Worm (Caenorhabditis elegans) whole organism, midembryonic: Measurements from ENCODE around the gene F35F10.1.

Experiments used
- T22C8.4 ChIP-seq: fragments of 200-800 bp; sonication (Bioruptor generic); IDR thresholded peaks from 2 replicates; pipeline ENCODE4 v1.3.6; 2022; ENCODE audit warnings: missing genetic modification characterization, missing compliant biosample characterization
- cog-1 ChIP-seq: sonication (generic microtip); optimal IDR thresholded peaks from 2 replicates; lab custom pipeline; 2016; ENCODE audit warnings: missing genetic modification characterization, missing compliant biosample characterization
- flt-1 ChIP-seq: fragments of 200-800 bp; sonication (Bioruptor generic); IDR thresholded peaks from 2 replicates; pipeline ENCODE4 v1.3.6; 2022; ENCODE audit warnings: missing genetic modification characterization, missing compliant biosample characterization
- klf-2 ChIP-seq: fragments of 200-800 bp; sonication (Bioruptor generic); conservative IDR thresholded peaks from 2 replicates; pipeline ENCODE4 v1.3.6; 2022; ENCODE audit warnings: missing genetic modification reagents, missing genetic modification characterization, missing compliant biosample characterization
- med-1 ChIP-seq: sonication (generic microtip); optimal IDR thresholded peaks from 2 replicates; lab custom pipeline; 2017; ENCODE audit warnings: missing genetic modification characterization, mild to moderate bottlenecking, missing compliant biosample characterization, antibody characterized with exemption, missing genetic modification reagents; ENCODE audit not compliant: insufficient read depth
- ref-1 ChIP-seq: fragments of 200-800 bp; sonication (Bioruptor generic); conservative IDR thresholded peaks from 2 replicates; pipeline ENCODE4 v1.3.6; 2022; ENCODE audit warnings: missing genetic modification reagents, missing genetic modification characterization, missing compliant biosample characterization
- tab-1 ChIP-seq: fragments of 200-800 bp; sonication (Bioruptor generic); IDR thresholded peaks from 2 replicates; pipeline ENCODE4 v1.3.6; 2022; ENCODE audit warnings: missing genetic modification characterization, missing compliant biosample characterization
- ztf-23 ChIP-seq: fragments of 200-800 bp; sonication (Bioruptor generic); IDR thresholded peaks from 2 replicates; pipeline ENCODE4 v1.3.6; 2022; ENCODE audit warnings: missing genetic modification reagents, missing genetic modification characterization, missing compliant biosample characterization
- ztf-29 ChIP-seq: fragments of 200-800 bp; sonication (Bioruptor generic); IDR thresholded peaks from 2 replicates; pipeline ENCODE4 v1.3.6; 2022; ENCODE audit warnings: missing genetic modification reagents, missing genetic modification characterization, missing compliant biosample characterization

The F35F10.1 gene

DNA sequence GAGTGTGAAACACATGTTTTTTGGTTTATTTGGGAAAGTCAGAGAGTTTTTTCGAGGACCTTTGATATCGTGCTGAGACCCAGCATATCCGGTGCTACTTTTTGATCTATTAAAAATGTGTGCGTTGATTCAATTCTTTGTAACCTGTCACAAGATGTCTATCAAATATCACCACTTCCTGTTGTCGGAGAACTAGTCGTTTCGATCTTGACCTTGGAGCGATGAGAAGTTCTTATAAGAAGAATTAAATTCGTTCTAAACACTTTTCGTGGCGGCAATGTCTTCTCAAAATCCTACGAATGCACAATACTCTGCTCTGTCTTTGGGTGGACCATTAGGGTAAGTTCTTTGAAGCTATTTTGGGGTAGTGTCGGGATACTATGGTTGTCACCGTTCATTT lies at the start of gene F35F10.1:
TSS of gene F35F10.1 (plus strand) at position 200 of the 400 bp plus-strand sequence.
- TF ChIP-seq tab-1 (GFP tag; lab: Robert Waterston, UW) (no peak), ztf-23 (GFP tag; lab: Robert Waterston, UW) (no peak), cog-1 (tag; lab: Kevin White, UChicago) (no peak), T22C8.4 (GFP tag; lab: Robert Waterston, UW) (no peak), ref-1 (GFP tag; lab: Robert Waterston, UW) (no peak), klf-2 (no peak), ztf-29 (GFP tag; lab: Robert Waterston, UW) (no peak), med-1 (no peak), flt-1 (GFP tag; lab: Robert Waterston, UW) (no peak)

DNA sequence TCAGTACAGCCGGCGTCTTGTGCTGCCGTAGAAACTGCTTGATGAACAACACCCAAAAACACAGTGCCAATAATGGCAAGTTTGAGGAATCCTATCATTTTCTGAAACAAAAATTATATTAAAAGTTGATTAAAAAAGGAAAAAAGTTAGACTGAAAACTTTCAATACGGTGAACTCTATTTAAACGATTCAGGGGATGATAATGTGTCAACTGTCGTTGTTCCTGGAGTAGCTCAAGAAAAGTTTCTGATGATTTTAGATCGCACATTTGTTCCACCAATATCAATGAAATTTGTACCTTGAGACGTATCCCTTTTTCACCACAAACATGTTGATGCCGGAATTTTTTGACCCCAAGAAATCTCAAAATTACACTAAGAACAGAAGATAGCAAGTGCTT lies 48.2 kb upstream of the F35F10.1 start, which contains the start of gene T28A11.18:
TSS of gene T28A11.18 (minus strand) at position 101 of the 400 bp plus-strand sequence.
- TF ChIP-seq ztf-23 (GFP tag; lab: Robert Waterston, UW) (no peak), T22C8.4 (GFP tag; lab: Robert Waterston, UW) (no peak), cog-1 (tag; lab: Kevin White, UChicago) (no peak), ztf-29 (GFP tag; lab: Robert Waterston, UW) (no peak), med-1 (no peak), flt-1 (GFP tag; lab: Robert Waterston, UW) (no peak), klf-2 (no peak)

DNA sequence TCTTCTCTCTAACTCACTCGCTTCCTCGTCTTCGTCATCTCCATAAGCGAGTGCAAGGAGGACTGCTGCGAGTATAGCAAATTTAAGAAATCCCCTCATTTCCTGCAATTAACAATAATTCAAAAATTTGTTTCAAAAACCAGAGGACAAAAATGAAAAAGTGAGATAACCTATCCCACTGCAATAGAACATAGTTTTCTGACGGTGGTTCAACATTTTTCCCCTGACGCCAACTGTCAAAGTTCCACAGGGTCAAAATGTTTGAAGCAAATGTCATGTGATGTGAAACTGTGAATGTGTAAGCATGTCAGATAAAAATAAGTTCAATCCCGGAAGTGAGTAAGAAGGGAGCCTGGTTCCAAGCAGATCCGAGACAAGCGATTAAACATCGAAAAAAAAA lies 46.7 kb upstream of the F35F10.1 start, which contains the start of gene T28A11.19:
TSS of gene T28A11.19 (minus strand) at position 108 of the 400 bp plus-strand sequence.
- TF ChIP-seq flt-1 (GFP tag; lab: Robert Waterston, UW): no peak
- no peak for TF ChIP-seq tab-1 (GFP tag; lab: Robert Waterston, UW)
- no peak for TF ChIP-seq cog-1 (tag; lab: Kevin White, UChicago)

DNA sequence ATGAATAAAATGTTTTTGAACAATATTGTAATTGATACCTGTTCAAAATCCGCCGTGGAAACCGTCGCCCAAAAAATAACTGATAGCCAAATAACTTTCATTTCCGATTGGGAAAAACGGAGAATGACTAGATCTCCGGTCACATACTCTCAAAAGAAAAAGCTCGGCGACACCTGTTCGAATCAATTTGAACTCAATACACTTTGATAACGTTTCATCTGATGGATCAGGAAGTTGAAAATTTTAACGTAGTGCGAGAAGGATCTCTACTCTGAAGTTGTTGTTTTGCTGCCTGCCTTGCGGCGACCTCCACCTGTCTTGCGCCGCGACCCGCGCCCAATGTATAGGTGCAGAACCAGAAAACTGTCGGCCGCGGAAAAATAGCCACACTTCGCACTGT lies 43.0 kb upstream of the F35F10.1 start, which contains the start of gene T28A11.20:
TSS of gene T28A11.20 (minus strand) at position 101 of the 400 bp plus-strand sequence.
- no peak for TF ChIP-seq klf-2
- no peak for TF ChIP-seq T22C8.4 (GFP tag; lab: Robert Waterston, UW)
- no peak for TF ChIP-seq tab-1 (GFP tag; lab: Robert Waterston, UW)
- TF ChIP-seq med-1: no peak
- TF ChIP-seq flt-1 (GFP tag; lab: Robert Waterston, UW): no peak
- no peak for TF ChIP-seq ztf-29 (GFP tag; lab: Robert Waterston, UW)
- no peak for TF ChIP-seq cog-1 (tag; lab: Kevin White, UChicago)
- no peak for TF ChIP-seq ref-1 (GFP tag; lab: Robert Waterston, UW)
- no peak for TF ChIP-seq ztf-23 (GFP tag; lab: Robert Waterston, UW)

DNA sequence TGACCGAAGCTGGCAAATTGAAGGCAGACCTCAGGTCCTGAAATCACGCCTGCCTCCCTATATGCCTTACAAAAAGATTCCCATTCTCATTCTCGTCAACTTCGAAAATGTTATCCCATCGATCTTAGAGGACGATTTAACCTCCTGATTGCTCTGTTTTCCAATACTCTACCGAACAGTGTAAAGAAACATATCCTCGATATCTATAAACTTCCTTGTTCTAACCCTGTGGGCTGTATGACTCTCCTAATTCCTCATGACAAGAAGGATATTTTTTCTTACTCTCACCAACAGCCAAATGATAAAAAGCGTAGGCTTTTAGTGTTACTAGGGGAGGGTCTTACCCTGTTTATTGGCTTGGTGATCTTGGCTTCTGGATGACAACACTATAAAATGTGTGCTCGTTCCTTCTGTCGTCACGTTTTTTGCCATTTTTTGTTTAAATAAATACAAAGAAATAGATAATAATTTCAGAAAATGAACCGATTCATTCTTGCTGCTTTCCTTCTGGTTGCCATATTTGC lies 42.5 kb upstream of the F35F10.1 start, which contains the start of gene T28A11.4:
TSS of gene T28A11.4 (plus strand) at position 474 of the 524 bp plus-strand sequence.
- TF ChIP-seq flt-1 (GFP tag; lab: Robert Waterston, UW) (no peak), T22C8.4 (GFP tag; lab: Robert Waterston, UW) (no peak), klf-2 (no peak), ref-1 (GFP tag; lab: Robert Waterston, UW) (no peak), tab-1 (GFP tag; lab: Robert Waterston, UW) (no peak), ztf-23 (GFP tag; lab: Robert Waterston, UW) (no peak), ztf-29 (GFP tag; lab: Robert Waterston, UW) (no peak), med-1 (no peak), cog-1 (tag; lab: Kevin White, UChicago) (no peak)

DNA sequence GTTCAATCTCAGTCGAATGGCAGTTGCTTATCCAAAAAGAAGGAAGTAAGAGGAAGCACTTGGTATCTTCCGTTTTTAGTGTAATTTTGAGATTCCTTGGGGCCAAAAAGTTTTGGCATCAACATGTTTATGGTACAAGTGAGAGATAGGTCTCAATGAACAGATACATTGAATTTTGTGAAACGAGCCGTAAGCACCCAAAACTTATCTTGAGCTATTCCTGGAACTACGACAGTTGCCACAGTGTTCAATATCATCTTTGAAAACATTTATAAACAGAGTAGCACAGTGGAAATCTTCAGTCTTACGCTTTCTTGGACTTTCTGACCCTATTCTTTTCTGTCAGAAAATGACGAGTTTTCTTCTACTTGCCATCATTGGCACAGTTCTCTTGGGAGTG lies 41.1 kb upstream of the F35F10.1 start, which contains the start of gene T28A11.3:
TSS of gene T28A11.3 (plus strand) at position 301 of the 400 bp plus-strand sequence.
- TF ChIP-seq ref-1 (GFP tag; lab: Robert Waterston, UW): no peak
- no peak for TF ChIP-seq T22C8.4 (GFP tag; lab: Robert Waterston, UW)
- no peak for TF ChIP-seq ztf-29 (GFP tag; lab: Robert Waterston, UW)
- no peak for TF ChIP-seq tab-1 (GFP tag; lab: Robert Waterston, UW)
- TF ChIP-seq ztf-23 (GFP tag; lab: Robert Waterston, UW): no peak
- no peak for TF ChIP-seq flt-1 (GFP tag; lab: Robert Waterston, UW)
- no peak for TF ChIP-seq med-1
- no peak for TF ChIP-seq klf-2
- no peak for TF ChIP-seq cog-1 (tag; lab: Kevin White, UChicago)

DNA sequence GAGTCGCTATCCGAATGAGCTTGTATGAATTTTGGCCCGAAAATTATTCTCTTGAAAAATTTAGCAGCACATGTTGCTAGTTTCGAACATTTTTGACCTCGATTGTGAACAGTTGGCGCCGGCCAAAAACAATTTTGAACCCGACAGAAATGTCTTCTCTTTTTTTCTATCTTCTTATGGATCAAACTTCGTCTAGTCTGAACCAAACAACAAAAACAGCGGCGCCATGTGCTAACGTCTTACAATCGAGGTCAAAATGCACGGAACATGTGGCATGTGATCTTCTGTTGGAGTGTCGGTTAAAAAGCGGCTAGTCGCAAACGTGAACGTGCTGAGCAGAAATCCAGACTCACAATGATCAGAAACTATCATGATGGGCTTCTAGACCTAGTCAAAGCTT lies 39.9 kb upstream of the F35F10.1 start:
- TF ChIP-seq cog-1 (tag; lab: Kevin White, UChicago) (no peak), klf-2 (no peak), tab-1 (GFP tag; lab: Robert Waterston, UW) (no peak)

DNA sequence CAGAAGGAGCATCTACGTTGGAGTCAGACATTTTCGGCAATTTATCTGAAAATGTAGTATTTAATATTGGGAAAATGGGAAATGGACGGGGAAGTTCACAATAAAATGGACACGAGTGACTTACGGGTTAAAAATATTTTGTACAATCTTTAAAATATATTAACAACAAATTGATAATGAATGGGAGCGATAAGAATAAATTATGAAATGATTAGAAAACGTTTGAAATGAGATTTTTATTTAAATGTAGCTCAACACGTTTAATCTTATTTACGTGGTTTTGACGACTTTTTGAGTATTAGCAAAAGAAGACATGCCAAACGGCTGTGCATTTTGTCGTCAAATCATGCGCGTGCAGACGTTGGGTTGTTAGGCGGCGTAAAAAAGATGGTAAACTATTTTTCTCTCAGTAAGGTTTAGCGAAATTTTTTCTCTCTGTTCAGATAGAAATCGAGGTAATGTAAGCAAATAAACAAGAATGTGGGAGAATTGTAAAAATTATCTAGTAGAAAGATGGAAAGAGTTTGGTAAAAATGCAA lies 37.9 kb upstream of the F35F10.1 start, which contains the start of gene fbxa-64:
TSS of gene fbxa-64 (minus strand) at position 51 of the 539 bp plus-strand sequence.
- TF ChIP-seq ztf-29 (GFP tag; lab: Robert Waterston, UW) (no peak), tab-1 (GFP tag; lab: Robert Waterston, UW) (no peak), cog-1 (tag; lab: Kevin White, UChicago) (no peak), T22C8.4 (GFP tag; lab: Robert Waterston, UW) (no peak), klf-2 (no peak), flt-1 (GFP tag; lab: Robert Waterston, UW) (no peak), ztf-23 (GFP tag; lab: Robert Waterston, UW) (no peak), med-1 (no peak), ref-1 (GFP tag; lab: Robert Waterston, UW) (no peak)

DNA sequence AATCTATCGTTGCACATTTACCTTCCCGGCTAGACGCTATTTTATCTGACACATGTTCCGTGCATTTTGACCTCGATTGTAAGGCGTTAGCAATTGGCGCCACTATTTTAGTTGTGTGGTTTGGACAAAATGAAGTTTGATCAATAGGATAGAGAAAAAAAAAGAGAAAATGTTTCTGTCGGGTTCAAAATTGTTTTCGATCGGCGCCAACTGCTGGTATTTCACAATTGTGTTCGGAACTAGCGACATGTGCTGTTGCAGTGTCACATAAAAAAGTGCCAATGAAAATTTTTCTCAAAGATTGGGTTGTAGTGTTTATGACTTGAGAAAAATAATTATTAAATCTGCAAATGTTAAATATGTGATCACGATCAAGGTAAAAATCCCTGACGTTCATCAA lies 37.0 kb upstream of the F35F10.1 start:
- TF ChIP-seq T22C8.4 (GFP tag; lab: Robert Waterston, UW): no peak
- no peak for TF ChIP-seq tab-1 (GFP tag; lab: Robert Waterston, UW)
- TF ChIP-seq med-1: no peak
- no peak for TF ChIP-seq ref-1 (GFP tag; lab: Robert Waterston, UW)
- no peak for TF ChIP-seq flt-1 (GFP tag; lab: Robert Waterston, UW)
- TF ChIP-seq ztf-23 (GFP tag; lab: Robert Waterston, UW): no peak
- TF ChIP-seq ztf-29 (GFP tag; lab: Robert Waterston, UW): no peak
- TF ChIP-seq klf-2: no peak
- TF ChIP-seq cog-1 (tag; lab: Kevin White, UChicago): no peak
